Worm (Caenorhabditis elegans) whole organism, L4 larva: Measurements from ENCODE around the gene M70.2.

Source experiments
- Y105C5A.15 ChIP-seq: fragments of 200-800 bp; sonication (Bioruptor generic); IDR thresholded peaks from 2 replicates; pipeline ENCODE4 v1.3.6; 2022; ENCODE audit warnings: missing genetic modification characterization, missing compliant biosample characterization
- aly-2 ChIP-seq: sonication (generic microtip); optimal IDR thresholded peaks from 2 replicates; lab custom pipeline; 2018; ENCODE audit warnings: missing biosample characterization, missing genetic modification characterization
- attf-4 ChIP-seq: sonication (generic microtip); optimal IDR thresholded peaks from 3 replicates; lab custom pipeline; 2017; ENCODE audit warnings: missing biosample characterization, missing genetic modification characterization
- ceh-82 ChIP-seq: sonication (generic microtip); optimal IDR thresholded peaks from 2 replicates; lab custom pipeline; 2017; ENCODE audit warnings: missing biosample characterization, missing genetic modification characterization
- duxl-1 ChIP-seq: sonication (generic microtip); optimal IDR thresholded peaks from 2 replicates; lab custom pipeline; 2016; ENCODE audit warnings: mild to moderate bottlenecking, missing genetic modification characterization, moderate library complexity, missing compliant biosample characterization; ENCODE audit not compliant: poor library complexity
- lin-39 ChIP-seq: fragments of 150-350 bp; optimal IDR thresholded peaks from 2 replicates; lab custom pipeline; 2014; ENCODE audit warnings: missing biosample characterization, missing genetic modification reagents, missing genetic modification characterization
- mep-1 ChIP-seq: fragments of 150-350 bp; sonication (generic microtip); optimal IDR thresholded peaks from 3 replicates; lab custom pipeline; 2014; ENCODE audit warnings: missing biosample characterization, missing genetic modification characterization
- nhr-11 ChIP-seq: fragments of 150-350 bp; optimal IDR thresholded peaks from 2 replicates; lab custom pipeline; 2014; ENCODE audit warnings: missing biosample characterization, missing genetic modification characterization
- pqm-1 ChIP-seq: sonication (generic microtip); optimal IDR thresholded peaks from 2 replicates; lab custom pipeline; 2017; ENCODE audit warnings: missing biosample characterization, missing genetic modification characterization
- saeg-2 ChIP-seq: fragments of 200-800 bp; sonication (Bioruptor generic); IDR thresholded peaks from 2 replicates; pipeline ENCODE4 v1.3.6; 2022; ENCODE audit warnings: missing genetic modification reagents, missing genetic modification characterization, missing compliant biosample characterization
- skn-1 ChIP-seq: fragments of 150-350 bp; optimal IDR thresholded peaks from 2 replicates; lab custom pipeline; 2014; ENCODE audit warnings: missing biosample characterization, missing genetic modification characterization

- TF ChIP-seq ceh-82 (tag; lab: Kevin White, UChicago) (no peak), nhr-11 (no peak), saeg-2 (GFP tag; lab: Robert Waterston, UW) (no peak), duxl-1 (tag; lab: Kevin White, UChicago) (no peak), pqm-1 (tag; lab: Kevin White, UChicago) (no peak), attf-4 (no peak), mep-1 (tag; lab: Kevin White, UChicago) (no peak), lin-39 (no peak), Y105C5A.15 (GFP tag; lab: Robert Waterston, UW) (no peak), skn-1 (tag; lab: Kevin White, UChicago) (no peak), aly-2 (tag; lab: Kevin White, UChicago) (no peak)
These were observed 20.7 kb downstream of the M70.2 start, which contains the start of gene famp-1 for ce11 chrIV:2263564-2263963.
